Worm (Caenorhabditis elegans) whole organism, midembryonic: ENCODE data around the gene K09H11.4.
A peak's percentile ranks its signal among the peaks of the same experiment; 100 is the strongest.

Experiments
- T22C8.4 ChIP-seq: fragments of 200-800 bp; sonication (Bioruptor generic); IDR thresholded peaks from 2 replicates; pipeline ENCODE4 v1.3.6; 2022; ENCODE audit warnings: missing genetic modification characterization, missing compliant biosample characterization
- cog-1 ChIP-seq: sonication (generic microtip); optimal IDR thresholded peaks from 2 replicates; lab custom pipeline; 2016; ENCODE audit warnings: missing genetic modification characterization, missing compliant biosample characterization
- flt-1 ChIP-seq: fragments of 200-800 bp; sonication (Bioruptor generic); IDR thresholded peaks from 2 replicates; pipeline ENCODE4 v1.3.6; 2022; ENCODE audit warnings: missing genetic modification characterization, missing compliant biosample characterization
- klf-2 ChIP-seq: fragments of 200-800 bp; sonication (Bioruptor generic); conservative IDR thresholded peaks from 2 replicates; pipeline ENCODE4 v1.3.6; 2022; ENCODE audit warnings: missing genetic modification reagents, missing genetic modification characterization, missing compliant biosample characterization
- med-1 ChIP-seq: sonication (generic microtip); optimal IDR thresholded peaks from 2 replicates; lab custom pipeline; 2017; ENCODE audit warnings: missing genetic modification characterization, mild to moderate bottlenecking, missing compliant biosample characterization, antibody characterized with exemption, missing genetic modification reagents; ENCODE audit not compliant: insufficient read depth
- ref-1 ChIP-seq: fragments of 200-800 bp; sonication (Bioruptor generic); conservative IDR thresholded peaks from 2 replicates; pipeline ENCODE4 v1.3.6; 2022; ENCODE audit warnings: missing genetic modification reagents, missing genetic modification characterization, missing compliant biosample characterization
- tab-1 ChIP-seq: fragments of 200-800 bp; sonication (Bioruptor generic); IDR thresholded peaks from 2 replicates; pipeline ENCODE4 v1.3.6; 2022; ENCODE audit warnings: missing genetic modification characterization, missing compliant biosample characterization
- ztf-23 ChIP-seq: fragments of 200-800 bp; sonication (Bioruptor generic); IDR thresholded peaks from 2 replicates; pipeline ENCODE4 v1.3.6; 2022; ENCODE audit warnings: missing genetic modification reagents, missing genetic modification characterization, missing compliant biosample characterization
- ztf-29 ChIP-seq: fragments of 200-800 bp; sonication (Bioruptor generic); IDR thresholded peaks from 2 replicates; pipeline ENCODE4 v1.3.6; 2022; ENCODE audit warnings: missing genetic modification reagents, missing genetic modification characterization, missing compliant biosample characterization

K09H11.4 gene

ce11 chrV:5758780-5759179 is 32.4 kb upstream of the K09H11.4 start, which contains the start of gene C53A3.4:
C53A3.4 (minus strand) TSS chrV:5758880.
- TF ChIP-seq T22C8.4 (GFP tag; lab: Robert Waterston, UW) (no peak), tab-1 (GFP tag; lab: Robert Waterston, UW) (no peak), cog-1 (no peak), ref-1 (GFP tag; lab: Robert Waterston, UW) (no peak), ztf-29 (GFP tag; lab: Robert Waterston, UW) (no peak)

ce11 chrV:5756193-5756592 is 29.8 kb upstream of the K09H11.4 start, which contains the start of gene C53A3.3:
C53A3.3 (plus strand) TSS chrV:5756493.
- TF ChIP-seq cog-1 (no peak), flt-1 (GFP tag; lab: Robert Waterston, UW) (no peak), ref-1 (GFP tag; lab: Robert Waterston, UW) (no peak)

DNA sequence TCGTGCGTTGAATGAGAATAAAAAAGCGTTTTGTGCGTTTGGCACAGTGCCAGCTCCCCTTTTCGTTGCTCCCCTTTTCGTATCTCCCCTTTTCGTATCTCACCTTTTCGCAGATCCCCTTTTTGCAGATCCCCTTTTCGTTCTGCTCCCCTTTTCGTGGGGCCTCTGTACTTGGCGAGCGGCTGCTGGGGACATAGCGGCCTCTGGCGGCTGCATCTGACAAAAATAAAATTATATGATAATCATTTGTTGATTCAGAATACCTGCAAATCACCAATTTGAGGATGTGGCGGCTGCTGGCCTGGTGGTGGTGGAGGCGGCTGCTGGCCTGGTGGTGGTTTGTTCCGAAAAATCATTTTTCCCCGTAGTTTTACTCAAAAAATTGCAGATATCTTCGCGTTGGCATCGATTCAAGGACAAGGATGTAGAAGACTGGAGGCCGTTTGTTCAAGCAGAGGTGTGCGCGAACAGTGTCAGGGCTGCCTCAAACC is 28.9 kb upstream of the K09H11.4 start, which contains the start of gene K09H11.11:
Gene K09H11.11 (minus strand): TSS at position 51 of the 491 bp plus-strand sequence.
- TF ChIP-seq ref-1 (GFP tag; lab: Robert Waterston, UW) = peak; percentile 42; the same call in 1 of the 2 replicates

DNA sequence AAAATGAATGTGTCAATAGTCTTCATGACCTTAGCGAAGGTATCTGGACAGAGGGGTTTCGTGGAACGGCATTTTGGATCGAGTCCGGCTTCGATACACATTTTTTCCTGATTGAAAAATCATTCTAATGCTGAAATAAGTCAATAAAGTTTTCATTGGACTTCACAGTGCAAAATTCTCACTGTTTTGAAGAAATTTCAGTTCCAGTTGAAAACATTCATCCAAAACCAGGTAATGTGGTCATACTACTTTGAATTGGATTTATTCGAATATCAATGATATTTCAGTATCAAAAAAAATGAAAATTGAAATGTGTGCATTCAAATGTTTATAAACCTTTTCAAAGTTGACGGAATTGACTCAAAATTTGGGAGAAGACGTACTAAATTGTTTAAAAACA is 27.1 kb upstream of the K09H11.4 start, which contains the start of gene pgph-1:
Gene pgph-1 (minus strand): TSS at position 101 of the 400 bp plus-strand sequence.
- TF ChIP-seq ref-1 (GFP tag; lab: Robert Waterston, UW) (no peak), ztf-23 (GFP tag; lab: Robert Waterston, UW) (no peak), ztf-29 (GFP tag; lab: Robert Waterston, UW) (no peak), klf-2 (GFP tag; lab: Robert Waterston, UW) (no peak), cog-1 (no peak), tab-1 (GFP tag; lab: Robert Waterston, UW) (no peak), med-1 (GFP tag; lab: Kevin White, UChicago) (no peak), T22C8.4 (GFP tag; lab: Robert Waterston, UW) (no peak), flt-1 (GFP tag; lab: Robert Waterston, UW) (no peak)

ce11 chrV:5747519-5747918 is 21.2 kb upstream of the K09H11.4 start, which contains the start of gene acds-10:
acds-10 (plus strand) TSS chrV:5747819.
- TF ChIP-seq ztf-29 (GFP tag; lab: Robert Waterston, UW) (no peak), flt-1 (GFP tag; lab: Robert Waterston, UW) (no peak), med-1 (GFP tag; lab: Kevin White, UChicago) (no peak), ztf-23 (GFP tag; lab: Robert Waterston, UW) (no peak), tab-1 (GFP tag; lab: Robert Waterston, UW) (no peak), cog-1 (no peak), klf-2 (GFP tag; lab: Robert Waterston, UW) (no peak), ref-1 (GFP tag; lab: Robert Waterston, UW) (no peak), T22C8.4 (GFP tag; lab: Robert Waterston, UW) (no peak)

- TF ChIP-seq ref-1 (GFP tag; lab: Robert Waterston, UW) = no peak
- TF ChIP-seq klf-2 (GFP tag; lab: Robert Waterston, UW) = no peak
- TF ChIP-seq med-1 (GFP tag; lab: Kevin White, UChicago) = no peak
- no peak for TF ChIP-seq flt-1 (GFP tag; lab: Robert Waterston, UW)
- TF ChIP-seq ztf-23 (GFP tag; lab: Robert Waterston, UW) = no peak
- TF ChIP-seq T22C8.4 (GFP tag; lab: Robert Waterston, UW) = no peak
- no peak for TF ChIP-seq cog-1
- no peak for TF ChIP-seq ztf-29 (GFP tag; lab: Robert Waterston, UW)
- TF ChIP-seq tab-1 (GFP tag; lab: Robert Waterston, UW) = no peak
These were observed 19.9 kb upstream of the K09H11.4 start for ce11 chrV:5746237-5746636.

ce11 chrV:5741237-5741636 is 14.9 kb upstream of the K09H11.4 start:
- TF ChIP-seq ref-1 (GFP tag; lab: Robert Waterston, UW) = no peak
- TF ChIP-seq med-1 (GFP tag; lab: Kevin White, UChicago) = no peak
- TF ChIP-seq T22C8.4 (GFP tag; lab: Robert Waterston, UW) = no peak

ce11 chrV:5739438-5739837 is 13.1 kb upstream of the K09H11.4 start:
- no peak for TF ChIP-seq ztf-23 (GFP tag; lab: Robert Waterston, UW)
- no peak for TF ChIP-seq med-1 (GFP tag; lab: Kevin White, UChicago)
- no peak for TF ChIP-seq T22C8.4 (GFP tag; lab: Robert Waterston, UW)
- no peak for TF ChIP-seq cog-1
- TF ChIP-seq ref-1 (GFP tag; lab: Robert Waterston, UW) = no peak
- TF ChIP-seq ztf-29 (GFP tag; lab: Robert Waterston, UW) = no peak
- TF ChIP-seq tab-1 (GFP tag; lab: Robert Waterston, UW) = no peak
- TF ChIP-seq klf-2 (GFP tag; lab: Robert Waterston, UW) = no peak
- no peak for TF ChIP-seq flt-1 (GFP tag; lab: Robert Waterston, UW)

DNA sequence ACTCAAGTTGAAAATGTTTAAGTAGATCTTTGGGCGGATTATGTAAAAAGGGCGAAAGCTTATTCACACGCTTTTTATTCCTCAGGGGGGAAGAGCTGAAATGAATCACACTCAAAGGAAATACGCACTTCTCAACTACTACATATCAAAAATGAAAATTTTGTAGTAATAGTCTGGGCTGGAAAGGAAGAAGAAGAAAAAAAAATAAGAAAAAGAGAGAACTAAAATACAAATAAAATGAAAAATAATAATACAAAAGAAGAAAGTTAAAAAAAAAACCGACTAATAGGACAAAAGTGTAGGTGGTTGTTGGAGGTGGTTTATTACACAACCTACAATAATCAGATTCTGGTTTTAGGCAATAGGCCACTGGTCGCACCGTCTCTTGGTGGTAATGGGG is 9.7 kb upstream of the K09H11.4 start, which contains the start of gene K09H11.6:
Gene K09H11.6 (minus strand): TSS at position 101 of the 400 bp plus-strand sequence.
- TF ChIP-seq ref-1 (GFP tag; lab: Robert Waterston, UW) (no peak), ztf-29 (GFP tag; lab: Robert Waterston, UW) (no peak), flt-1 (GFP tag; lab: Robert Waterston, UW) (no peak), klf-2 (GFP tag; lab: Robert Waterston, UW) (no peak), cog-1 (no peak), tab-1 (GFP tag; lab: Robert Waterston, UW) (no peak), T22C8.4 (GFP tag; lab: Robert Waterston, UW) (no peak), med-1 (GFP tag; lab: Kevin White, UChicago) (no peak), ztf-23 (GFP tag; lab: Robert Waterston, UW) (no peak)

- TF ChIP-seq T22C8.4 (GFP tag; lab: Robert Waterston, UW) = no peak
- TF ChIP-seq tab-1 (GFP tag; lab: Robert Waterston, UW) = no peak
- no peak for TF ChIP-seq cog-1
These were observed 4.4 kb upstream of the K09H11.4 start, which contains the start of gene K09H11.15 for ce11 chrV:5730783-5731182. K09H11.15 (minus strand) TSS chrV:5730883.
